Fruit fly (Drosophila melanogaster) whole organism, prepupa: ENCODE data around the gene lark.

ENCODE experiments used
- Lpt ChIP-seq: fragments of 200-800 bp; sonication (Bioruptor generic); optimal IDR thresholded peaks from 3 replicates; lab custom pipeline; 2016; ENCODE audit warnings: missing biosample characterization, missing genetic modification characterization
- Sox14 ChIP-seq: fragments of 200-800 bp; sonication (Bioruptor generic); optimal IDR thresholded peaks from 3 replicates; lab custom pipeline; 2016; ENCODE audit warnings: missing biosample characterization, missing genetic modification characterization

DNA sequence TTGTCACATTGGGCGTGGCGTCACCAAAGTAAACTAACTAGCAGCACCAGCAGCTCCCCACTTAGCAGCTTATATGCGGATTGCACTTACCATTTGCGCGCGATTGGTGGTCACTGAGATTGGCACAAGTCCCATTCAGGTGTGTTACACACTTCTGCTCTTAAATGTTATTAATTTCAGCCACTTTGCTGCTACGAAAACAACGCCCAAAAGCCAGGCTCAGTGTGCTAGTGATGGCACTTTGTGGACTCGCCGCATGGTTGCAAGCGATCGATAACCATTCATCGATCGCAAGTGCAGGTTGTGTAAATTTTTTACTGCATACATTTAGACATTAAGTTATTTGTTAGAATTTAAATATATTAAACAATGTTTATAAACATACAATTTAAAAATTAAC is 4.1 kb upstream of the lark start, which contains the start of the genes wrm1 and wrm2:
- no peak for TF ChIP-seq Lpt (GFP tag; lab: Kevin White, UChicago)
- no peak for TF ChIP-seq Sox14
